Worm (Caenorhabditis elegans): Measurements from ENCODE around the gene srh-193.

DNA sequence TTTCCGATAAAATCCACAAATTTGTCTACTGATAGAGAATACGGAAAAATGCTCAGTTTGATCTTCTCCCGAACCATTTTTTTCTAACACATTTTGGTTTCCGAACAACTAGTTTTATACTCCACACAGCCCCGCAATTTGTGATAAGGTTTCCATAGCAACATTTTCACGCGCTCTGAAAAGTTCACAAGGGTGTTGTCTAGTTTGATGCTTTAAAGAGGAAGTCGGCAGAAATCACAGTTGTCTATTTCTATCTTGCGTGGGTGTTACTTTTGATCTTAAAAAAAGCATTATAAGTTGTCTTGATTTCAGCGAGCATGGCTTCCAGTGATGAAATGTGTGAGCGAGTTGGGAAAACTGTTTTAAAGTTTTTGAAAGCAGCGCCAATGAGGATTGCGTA, 9.7 kb upstream of the srh-193 start, which contains the start of gene ZC132.3:
- TF ChIP-seq nhr-80 (tag; optimal IDR thresholded peaks at IDR 0.05) (no peak), aptf-3 (GFP tag; IDR thresholded peaks at IDR 0.05) (no peak), nhr-179 (tag; optimal IDR thresholded peaks at IDR 0.05) (no peak), ets-4 (GFP tag; optimal IDR thresholded peaks at IDR 0.05) (no peak), dpl-1 (GFP tag; optimal IDR thresholded peaks at IDR 0.05) (no peak), die-1 (tag; optimal IDR thresholded peaks at IDR 0.05) (no peak), let-526 (GFP tag; IDR thresholded peaks at IDR 0.05) (no peak), T26A5.8 (tag; optimal IDR thresholded peaks at IDR 0.05) (no peak), unc-62 (GFP tag; optimal IDR thresholded peaks at IDR 0.05) (no peak), madf-3 (GFP tag; IDR thresholded peaks at IDR 0.05) (no peak)
